Fruit fly (Drosophila melanogaster) whole organism, embryonic: Measurements from ENCODE around the gene Aprt.

ENCODE experiments used
- Aef1 ChIP-seq: fragments of 200-800 bp; sonication (Bioruptor generic); IDR thresholded peaks from 3 replicates; pipeline ENCODE4 v1.3.6; 2022; ENCODE audit warnings: missing biosample characterization, missing genetic modification characterization
- Antp ChIP-seq: fragments of 200-800 bp; sonication (Bioruptor generic); optimal IDR thresholded peaks from 3 replicates; lab custom pipeline; 2016; ENCODE audit warnings: missing biosample characterization, missing genetic modification characterization
- CG11247 ChIP-seq: fragments of 200-800 bp; sonication (Bioruptor generic); IDR thresholded peaks from 2 replicates; pipeline ENCODE4 v1.3.6; 2022; ENCODE audit warnings: missing biosample characterization, missing genetic modification characterization
- CG11560 ChIP-seq: fragments of 200-800 bp; sonication (Bioruptor generic); IDR thresholded peaks from 3 replicates; pipeline ENCODE4 v1.3.6; 2022; ENCODE audit warnings: missing biosample characterization, missing genetic modification characterization
- CG12391 ChIP-seq: fragments of 200-800 bp; sonication (Bioruptor generic); optimal IDR thresholded peaks from 3 replicates; lab custom pipeline; 2018; ENCODE audit warnings: missing biosample characterization, mild to moderate bottlenecking, missing genetic modification characterization, moderate library complexity
- CG13775 ChIP-seq: fragments of 200-800 bp; sonication (Bioruptor generic); optimal IDR thresholded peaks from 3 replicates; lab custom pipeline; 2017; ENCODE audit warnings: missing biosample characterization, mild to moderate bottlenecking, missing genetic modification characterization
- CG14860 ChIP-seq: fragments of 200-800 bp; sonication (Bioruptor generic); IDR thresholded peaks from 3 replicates; pipeline ENCODE4 v1.3.6; 2022; ENCODE audit warnings: missing biosample characterization, missing genetic modification characterization; ENCODE audit not compliant: partially characterized antibody
- CG15514 ChIP-seq: fragments of 200-800 bp; sonication (Bioruptor generic); optimal IDR thresholded peaks from 3 replicates; lab custom pipeline; 2017; ENCODE audit warnings: missing biosample characterization, missing genetic modification characterization, mild to moderate bottlenecking, moderate library complexity, missing genetic modification reagents
- CG18599 ChIP-seq: fragments of 200-800 bp; sonication (Bioruptor generic); optimal IDR thresholded peaks from 3 replicates; lab custom pipeline; 2017; ENCODE audit warnings: missing biosample characterization, missing genetic modification characterization, mild to moderate bottlenecking, moderate library complexity, missing genetic modification reagents
- CG2202 ChIP-seq: fragments of 200-800 bp; sonication (Bioruptor generic); optimal IDR thresholded peaks from 2 replicates; lab custom pipeline; 2018; ENCODE audit warnings: missing biosample characterization, mild to moderate bottlenecking, missing genetic modification characterization
- CG2712 ChIP-seq: fragments of 200-800 bp; optimal IDR thresholded peaks from 3 replicates; lab custom pipeline; 2019; ENCODE audit warnings: missing biosample characterization, mild to moderate bottlenecking, missing genetic modification characterization, moderate library complexity
- CG3847 ChIP-seq: fragments of 200-800 bp; sonication (Bioruptor generic); IDR thresholded peaks from 2 replicates; pipeline ENCODE4 v1.3.6; 2022; ENCODE audit warnings: missing biosample characterization, missing genetic modification characterization
- CG42726 ChIP-seq: fragments of 200-800 bp; sonication (Bioruptor generic); IDR thresholded peaks from 2 replicates; pipeline ENCODE4 v1.3.6; 2022; ENCODE audit warnings: missing biosample characterization, missing genetic modification characterization; ENCODE audit not compliant: partially characterized antibody
- CG4424 ChIP-seq: fragments of 200-800 bp; sonication (Bioruptor generic); optimal IDR thresholded peaks from 3 replicates; lab custom pipeline; 2016; ENCODE audit warnings: missing biosample characterization, missing genetic modification characterization
- CG5180 ChIP-seq: fragments of 200-800 bp; sonication (Bioruptor generic); optimal IDR thresholded peaks from 3 replicates; lab custom pipeline; 2017; ENCODE audit warnings: missing biosample characterization, missing genetic modification characterization, mild to moderate bottlenecking, moderate library complexity, missing genetic modification reagents
- CG8281 ChIP-seq: fragments of 200-800 bp; sonication (Bioruptor generic); optimal IDR thresholded peaks from 2 replicates; lab custom pipeline; 2018; ENCODE audit warnings: missing biosample characterization, mild to moderate bottlenecking, missing genetic modification characterization, moderate library complexity
- CG9932 ChIP-seq: fragments of 200-800 bp; sonication (Bioruptor generic); IDR thresholded peaks from 2 replicates; pipeline ENCODE4 v1.3.6; 2022; ENCODE audit warnings: missing biosample characterization, missing genetic modification characterization
- D ChIP-seq, 2 experiments: fragments of 200-800 bp in 1 of 2; fragments of >200 bp in 1 of 2; sonication (Bioruptor generic) in 1 of 2; optimal IDR thresholded peaks; 2 replicates in 1 of 2; 3 replicates in 1 of 2; lab custom pipeline; 2017; ENCODE audit warnings: mild to moderate bottlenecking in 1 of 2, missing biosample characterization in 1 of 2, missing genetic modification characterization in 1 of 2, missing genetic modification reagents in 1 of 2
- Dek ChIP-seq: fragments of 200-800 bp; sonication (Bioruptor generic); optimal IDR thresholded peaks from 3 replicates; lab custom pipeline; 2019; ENCODE audit warnings: missing biosample characterization, mild to moderate bottlenecking, missing genetic modification characterization, moderate library complexity
- Dll ChIP-seq: fragments of 200-800 bp; sonication (Bioruptor generic); IDR thresholded peaks from 4 replicates; pipeline ENCODE4 v1.3.6; 2022; ENCODE audit warnings: missing biosample characterization, missing genetic modification characterization; ENCODE audit not compliant: partially characterized antibody
- Dp ChIP-seq: fragments of 200-800 bp; sonication (Bioruptor generic); optimal IDR thresholded peaks from 2 replicates; lab custom pipeline; 2018; ENCODE audit warnings: missing biosample characterization, mild to moderate bottlenecking, missing genetic modification characterization, moderate library complexity
- Ets97D ChIP-seq: fragments of 200-800 bp; sonication (Bioruptor generic); optimal IDR thresholded peaks from 3 replicates; lab custom pipeline; 2016; ENCODE audit warnings: missing biosample characterization, missing genetic modification characterization
- HHEX ChIP-seq: fragments of 200-800 bp; sonication (Bioruptor generic); optimal IDR thresholded peaks from 3 replicates; lab custom pipeline; 2017; ENCODE audit warnings: missing biosample characterization, mild to moderate bottlenecking, missing genetic modification characterization, missing genetic modification reagents
- Jarid2 ChIP-seq: fragments of 200-800 bp; sonication (Bioruptor generic); optimal IDR thresholded peaks from 3 replicates; lab custom pipeline; 2017; ENCODE audit warnings: mild to moderate bottlenecking, missing biosample characterization, missing genetic modification reagents, missing genetic modification characterization
- Lhr ChIP-seq: fragments of 200-800 bp; sonication (Bioruptor generic); optimal IDR thresholded peaks from 3 replicates; lab custom pipeline; 2017; ENCODE audit warnings: mild to moderate bottlenecking, missing biosample characterization, missing genetic modification reagents, missing genetic modification characterization
- Meics ChIP-seq: fragments of 200-800 bp; sonication (Bioruptor generic); optimal IDR thresholded peaks from 2 replicates; lab custom pipeline; 2017; ENCODE audit warnings: missing biosample characterization, mild to moderate bottlenecking, missing genetic modification characterization
- Nf-YA ChIP-seq: fragments of 200-800 bp; sonication (Bioruptor generic); IDR thresholded peaks from 2 replicates; pipeline ENCODE4 v1.3.6; 2022; ENCODE audit warnings: missing biosample characterization, missing genetic modification characterization
- Poxn ChIP-seq: fragments of 200-800 bp; sonication (Bioruptor generic); IDR thresholded peaks from 2 replicates; pipeline ENCODE4 v1.3.6; 2022; ENCODE audit warnings: missing biosample characterization, missing genetic modification characterization
- Spps ChIP-seq: fragments of 200-800 bp; sonication (Bioruptor generic); optimal IDR thresholded peaks from 2 replicates; lab custom pipeline; 2018; ENCODE audit warnings: missing biosample characterization, mild to moderate bottlenecking, missing genetic modification characterization
- Ssrp ChIP-seq: fragments of 200-800 bp; sonication (Bioruptor generic); optimal IDR thresholded peaks from 2 replicates; lab custom pipeline; 2018; ENCODE audit warnings: missing biosample characterization, mild to moderate bottlenecking, missing genetic modification characterization, moderate library complexity
- TFAM ChIP-seq: fragments of 200-800 bp; sonication (Bioruptor generic); optimal IDR thresholded peaks from 2 replicates; lab custom pipeline; 2017; ENCODE audit warnings: missing biosample characterization, missing genetic modification characterization, inconsistent platforms
- Taf1 ChIP-seq: fragments of 200-800 bp; sonication (Bioruptor generic); IDR thresholded peaks from 2 replicates; pipeline ENCODE4 v1.3.6; 2022; ENCODE audit warnings: missing biosample characterization, missing genetic modification characterization
- Tbp ChIP-seq: fragments of >200 bp; optimal IDR thresholded peaks from 2 replicates; lab custom pipeline; 2018; ENCODE audit warnings: missing biosample characterization, missing genetic modification characterization
- crp ChIP-seq, 2 experiments: fragments of 200-800 bp; sonication (Bioruptor generic); optimal IDR thresholded peaks; 2 replicates in 1 of 2; 3 replicates in 1 of 2; lab custom pipeline; 2017; ENCODE audit warnings: missing biosample characterization in 2 of 2, missing genetic modification characterization in 2 of 2, mild to moderate bottlenecking in 1 of 2, moderate library complexity in 1 of 2
- da ChIP-seq: fragments of 200-800 bp; sonication (Bioruptor generic); optimal IDR thresholded peaks from 2 replicates; lab custom pipeline; 2016; ENCODE audit warnings: missing biosample characterization, missing genetic modification characterization
- danr ChIP-seq: fragments of 200-800 bp; sonication (Bioruptor generic); IDR thresholded peaks from 2 replicates; pipeline ENCODE4 v1.3.6; 2022; ENCODE audit warnings: missing biosample characterization, missing genetic modification characterization
- dati ChIP-seq: fragments of 200-800 bp; sonication (Bioruptor generic); IDR thresholded peaks from 2 replicates; pipeline ENCODE4 v1.3.6; 2022; ENCODE audit warnings: missing biosample characterization, missing genetic modification characterization
- dm ChIP-seq: fragments of 200-800 bp; sonication (Bioruptor generic); optimal IDR thresholded peaks from 3 replicates; lab custom pipeline; 2016; ENCODE audit warnings: missing biosample characterization, missing genetic modification characterization
- dmrt99B ChIP-seq: fragments of 200-800 bp; sonication (Bioruptor generic); optimal IDR thresholded peaks from 2 replicates; lab custom pipeline; 2018; ENCODE audit warnings: missing biosample characterization, mild to moderate bottlenecking, missing genetic modification characterization, moderate library complexity
- gcm2 ChIP-seq: fragments of 200-800 bp; sonication (Bioruptor generic); optimal IDR thresholded peaks from 2 replicates; lab custom pipeline; 2016; ENCODE audit warnings: missing biosample characterization, missing genetic modification characterization
- grn ChIP-seq: fragments of 200-800 bp; sonication (Bioruptor generic); optimal IDR thresholded peaks from 3 replicates; lab custom pipeline; 2017; ENCODE audit warnings: missing biosample characterization, missing genetic modification characterization
- h ChIP-seq: fragments of >200 bp; optimal IDR thresholded peaks from 2 replicates; lab custom pipeline; 2017
- nmo ChIP-seq: fragments of 200-800 bp; sonication (Bioruptor generic); optimal IDR thresholded peaks from 2 replicates; lab custom pipeline; 2018; ENCODE audit warnings: missing biosample characterization, mild to moderate bottlenecking, missing genetic modification characterization, moderate library complexity
- rib ChIP-seq: fragments of 200-800 bp; sonication (Bioruptor generic); IDR thresholded peaks from 2 replicates; pipeline ENCODE4 v1.3.6; 2022; ENCODE audit warnings: missing biosample characterization, missing genetic modification characterization
- ro ChIP-seq: fragments of 200-800 bp; sonication (Bioruptor generic); IDR thresholded peaks from 2 replicates; pipeline ENCODE4 v1.3.6; 2022; ENCODE audit warnings: missing biosample characterization, missing genetic modification characterization
- sens-2 ChIP-seq: fragments of 200-800 bp; sonication (Bioruptor generic); IDR thresholded peaks from 2 replicates; pipeline ENCODE4 v1.3.6; 2022; ENCODE audit warnings: missing biosample characterization, missing genetic modification characterization
- shn ChIP-seq: fragments of 200-800 bp; sonication (Bioruptor generic); optimal IDR thresholded peaks from 3 replicates; lab custom pipeline; 2016; ENCODE audit warnings: missing biosample characterization, missing genetic modification characterization
- sr ChIP-seq: fragments of 200-800 bp; sonication (Bioruptor generic); IDR thresholded peaks from 3 replicates; pipeline ENCODE4 v1.3.6; 2022; ENCODE audit warnings: missing biosample characterization, missing genetic modification characterization
- trem ChIP-seq: fragments of 200-800 bp; optimal IDR thresholded peaks from 3 replicates; lab custom pipeline; 2019; ENCODE audit warnings: missing biosample characterization, mild to moderate bottlenecking, missing genetic modification characterization, moderate library complexity
- vvl ChIP-seq: fragments of 200-800 bp; sonication (Bioruptor generic); IDR thresholded peaks from 2 replicates; pipeline ENCODE4 v1.3.6; 2022; ENCODE audit warnings: missing biosample characterization, missing genetic modification characterization
- zf30C ChIP-seq: fragments of 200-800 bp; sonication (Bioruptor generic); optimal IDR thresholded peaks from 3 replicates; lab custom pipeline; 2018; ENCODE audit warnings: missing biosample characterization, mild to moderate bottlenecking, missing genetic modification characterization

Aprt gene

dm6 chr3L:1890941-1891340 lies 6.1 kb upstream of the Aprt start (continued):
- TF ChIP-seq da (GFP tag; lab: Kevin White, UChicago) (no peak), CG9932 (no peak), Dp (GFP tag; lab: Kevin White, UChicago) (peak; percentile 82), Ssrp (tag; lab: Kevin White, UChicago) (no peak), Lhr (GFP tag; lab: Kevin White, UChicago) (peak; percentile 34), CG42726 (GFP tag; lab: Robert Waterston, UW) (0 out of 2 replicates have a peak, but pooled peaks have one; percentile 30), Jarid2 (GFP tag; lab: Kevin White, UChicago) (no peak), Spps (tag; lab: Kevin White, UChicago) (no peak), Ets97D (GFP tag; lab: Kevin White, UChicago) (no peak), Aef1 (no peak), CG4424 (GFP tag; lab: Kevin White, UChicago) (no peak), grn (GFP tag; lab: Kevin White, UChicago) (no peak), CG2202 (tag; lab: Kevin White, UChicago) (no peak), TFAM (no peak), Dek (tag; lab: Kevin White, UChicago) (no peak), CG2712 (tag; lab: Kevin White, UChicago) (no peak), CG13775 (GFP tag; lab: Kevin White, UChicago) (no peak), dati (GFP tag; lab: Robert Waterston, UW) (no peak), danr (GFP tag; lab: Robert Waterston, UW) (no peak), Meics (no peak), nmo (GFP tag; lab: Kevin White, UChicago) (peak; percentile 1), crp (GFP tag; optimal IDR thresholded peaks at IDR 0.05; lab: Kevin White, UChicago) (no peak), CG18599 (GFP tag; lab: Kevin White, UChicago) (no peak), Nf-YA (peak; percentile 37; the same call in 1 of the 2 replicates), CG8281 (tag; lab: Kevin White, UChicago) (no peak), dm (GFP tag; lab: Kevin White, UChicago) (no peak), gcm2 (GFP tag; lab: Kevin White, UChicago) (no peak), rib (no peak), CG5180 (GFP tag; lab: Kevin White, UChicago) (no peak), ro (no peak), shn (GFP tag; lab: Kevin White, UChicago) (no peak), Tbp (no peak), Taf1 (GFP tag; lab: Robert Waterston, UW) (no peak), HHEX (GFP tag; lab: Kevin White, UChicago) (no peak), D (optimal IDR thresholded peaks at IDR 0.05; lab: Kevin White, UChicago) (no peak), D (GFP tag; optimal IDR thresholded peaks at IDR 0.05; lab: Kevin White, UChicago) (no peak), sens-2 (no peak), CG11560 (tag; lab: Robert Waterston, UW) (no peak), zf30C (GFP tag; lab: Kevin White, UChicago) (no peak), sr (GFP tag; lab: Robert Waterston, UW) (no peak), CG14860 (no peak; the same call in 2 of the 3 replicates), CG3847 (GFP tag; lab: Robert Waterston, UW) (peak; percentile 26; the same call in 1 of the 2 replicates), dmrt99B (tag; lab: Kevin White, UChicago) (no peak), vvl (GFP tag; lab: Robert Waterston, UW) (peak; percentile 43; the same call in 1 of the 2 replicates), Dll (no peak), trem (tag; lab: Kevin White, UChicago) (no peak), Poxn (GFP tag; lab: Robert Waterston, UW) (no peak), h (lab: Kevin White, UChicago) (no peak), Antp (GFP tag; lab: Kevin White, UChicago) (no peak), CG12391 (no peak), CG11247 (GFP tag; lab: Robert Waterston, UW) (no peak), CG15514 (GFP tag; lab: Kevin White, UChicago) (peak; percentile 38)
